Worm (Caenorhabditis elegans): ENCODE data around the gene ugt-39.

DNA sequence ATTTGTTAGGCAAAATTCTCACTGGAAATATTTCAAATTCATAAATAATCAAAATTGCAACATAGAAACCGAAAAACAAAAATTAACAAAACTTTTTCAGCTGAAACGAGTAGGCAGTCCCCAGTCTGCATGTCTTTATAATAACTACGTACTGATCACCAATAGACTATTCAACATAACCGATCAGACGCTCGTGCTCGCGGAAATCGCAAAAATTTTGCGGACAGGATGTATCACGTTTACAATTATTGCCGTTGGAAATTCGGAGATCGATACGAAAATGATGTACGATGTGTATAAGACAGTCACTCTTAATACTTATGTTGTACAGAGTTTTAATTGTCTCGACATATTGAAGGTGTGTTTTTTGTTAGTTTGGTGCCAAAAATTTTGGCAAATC lies 44.4 kb downstream of the ugt-39 start:
- TF ChIP-seq tab-1 (GFP tag; IDR thresholded peaks at IDR 0.05), result no peak
- no peak for TF ChIP-seq ztf-29 (GFP tag; IDR thresholded peaks at IDR 0.05)
- no peak for TF ChIP-seq T22C8.4 (GFP tag; IDR thresholded peaks at IDR 0.05)
- no peak for TF ChIP-seq cog-1 (tag; optimal IDR thresholded peaks at IDR 0.05)
- no peak for TF ChIP-seq ztf-23 (GFP tag; IDR thresholded peaks at IDR 0.05)
- no peak for TF ChIP-seq flt-1 (GFP tag; IDR thresholded peaks at IDR 0.05)
- TF ChIP-seq klf-2 (GFP tag; conservative IDR thresholded peaks at IDR 0.05), result no peak
- no peak for TF ChIP-seq med-1 (GFP tag; optimal IDR thresholded peaks at IDR 0.05; ENCODE audit: insufficient read depth)
